Fruit fly (Drosophila melanogaster) whole organism, wandering third instar larva: ENCODE data around the gene Sbf.

ENCODE experiments used
- CrebA ChIP-seq: fragments of 200-800 bp; sonication (Bioruptor generic); optimal IDR thresholded peaks from 2 replicates; lab custom pipeline; 2016; ENCODE audit warnings: missing biosample characterization, mild to moderate bottlenecking, missing genetic modification characterization, borderline replicate concordance
- HLH106 ChIP-seq: fragments of 200-800 bp; optimal IDR thresholded peaks from 3 replicates; lab custom pipeline; 2019; ENCODE audit warnings: missing biosample characterization, mild to moderate bottlenecking, missing genetic modification characterization, moderate library complexity
- br ChIP-seq: fragments of 200-800 bp; sonication (Bioruptor generic); optimal IDR thresholded peaks from 2 replicates; lab custom pipeline; 2016; ENCODE audit warnings: missing biosample characterization, missing genetic modification characterization
- lola ChIP-seq: fragments of >200 bp; optimal IDR thresholded peaks from 2 replicates; lab custom pipeline; 2017; ENCODE audit warnings: missing biosample characterization, missing genetic modification characterization
- usp ChIP-seq: fragments of >200 bp; optimal IDR thresholded peaks from 2 replicates; lab custom pipeline; 2017; ENCODE audit warnings: missing biosample characterization, missing genetic modification characterization

DNA sequence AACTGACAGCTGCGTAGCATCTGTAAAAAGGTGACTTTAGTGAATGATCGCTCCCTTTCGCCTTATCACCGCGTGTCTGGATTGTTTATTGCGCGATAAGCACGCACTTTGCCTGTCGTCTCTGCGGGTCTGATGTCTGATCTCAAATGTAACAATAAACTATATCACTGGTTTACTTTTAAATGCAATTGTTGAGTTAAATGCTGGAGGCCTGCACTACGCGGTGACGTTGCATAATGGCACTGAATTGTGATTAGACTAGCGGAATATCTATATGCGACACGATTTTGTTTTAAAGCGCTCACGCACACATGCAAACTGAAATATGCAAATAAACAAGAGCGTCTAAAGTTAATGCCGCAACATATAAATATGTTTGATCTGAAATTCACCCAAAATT, 25.1 kb upstream of the Sbf start:
- no peak for TF ChIP-seq br (GFP tag; lab: Kevin White, UChicago)
- TF ChIP-seq CrebA: no peak
- no peak for TF ChIP-seq lola (GFP tag; lab: Kevin White, UChicago)
- TF ChIP-seq usp (GFP tag; lab: Kevin White, UChicago): no peak
- TF ChIP-seq HLH106: no peak
